Fruit fly (Drosophila melanogaster) whole organism, embryonic: ENCODE results near the gene firl.

Source experiments
- BtbVII ChIP-seq: fragments of 200-800 bp; sonication (Bioruptor generic); optimal IDR thresholded peaks from 3 replicates; lab custom pipeline; 2017; ENCODE audit warnings: missing biosample characterization, mild to moderate bottlenecking, missing genetic modification characterization
- CG1024 ChIP-seq: fragments of 200-800 bp; sonication (Bioruptor generic); IDR thresholded peaks from 2 replicates; pipeline ENCODE4 v1.3.6; 2022; ENCODE audit warnings: missing biosample characterization, missing genetic modification characterization
- CG11456 ChIP-seq: fragments of 200-800 bp; sonication (Bioruptor generic); IDR thresholded peaks from 3 replicates; pipeline ENCODE4 v1.3.6; 2022; ENCODE audit warnings: missing biosample characterization, missing genetic modification characterization
- CG12769 ChIP-seq: fragments of 200-800 bp; sonication (Bioruptor generic); optimal IDR thresholded peaks from 2 replicates; lab custom pipeline; 2019; ENCODE audit warnings: missing biosample characterization, mild to moderate bottlenecking, missing genetic modification characterization, moderate library complexity
- CG13624 ChIP-seq: fragments of 200-800 bp; sonication (Bioruptor generic); optimal IDR thresholded peaks from 2 replicates; lab custom pipeline; 2016; ENCODE audit warnings: missing biosample characterization, missing genetic modification characterization
- CG15514 ChIP-seq: fragments of 200-800 bp; sonication (Bioruptor generic); optimal IDR thresholded peaks from 3 replicates; lab custom pipeline; 2017; ENCODE audit warnings: missing biosample characterization, missing genetic modification characterization, mild to moderate bottlenecking, moderate library complexity, missing genetic modification reagents
- CG15696 ChIP-seq: fragments of 200-800 bp; sonication (Bioruptor generic); optimal IDR thresholded peaks from 2 replicates; lab custom pipeline; 2019; ENCODE audit warnings: missing biosample characterization, mild to moderate bottlenecking, missing genetic modification characterization, moderate library complexity
- CG16779 ChIP-seq: fragments of 200-800 bp; sonication (Bioruptor generic); IDR thresholded peaks from 2 replicates; pipeline ENCODE4 v1.3.6; 2022; ENCODE audit warnings: missing biosample characterization, missing genetic modification characterization
- CG1792 ChIP-seq: fragments of 200-800 bp; sonication (Bioruptor generic); optimal IDR thresholded peaks from 2 replicates; lab custom pipeline; 2016; ENCODE audit warnings: missing biosample characterization, missing genetic modification characterization
- CG18262 ChIP-seq: fragments of 200-800 bp; optimal IDR thresholded peaks from 3 replicates; lab custom pipeline; 2019; ENCODE audit warnings: missing biosample characterization, mild to moderate bottlenecking, missing genetic modification characterization, moderate library complexity
- CG2712 ChIP-seq: fragments of 200-800 bp; optimal IDR thresholded peaks from 3 replicates; lab custom pipeline; 2019; ENCODE audit warnings: missing biosample characterization, mild to moderate bottlenecking, missing genetic modification characterization, moderate library complexity
- CG3847 ChIP-seq: fragments of 200-800 bp; sonication (Bioruptor generic); IDR thresholded peaks from 2 replicates; pipeline ENCODE4 v1.3.6; 2022; ENCODE audit warnings: missing biosample characterization, missing genetic modification characterization
- CG3995 ChIP-seq: fragments of 200-800 bp; sonication (Bioruptor generic); optimal IDR thresholded peaks from 3 replicates; lab custom pipeline; 2016; ENCODE audit warnings: missing biosample characterization, missing genetic modification characterization
- CG43689 ChIP-seq: fragments of 200-800 bp; sonication (Bioruptor generic); IDR thresholded peaks from 2 replicates; pipeline ENCODE4 v1.3.6; 2022; ENCODE audit warnings: missing biosample characterization, missing genetic modification characterization
- CG6654 ChIP-seq: fragments of 200-800 bp; sonication (Bioruptor generic); optimal IDR thresholded peaks from 2 replicates; lab custom pipeline; 2017; ENCODE audit warnings: missing biosample characterization, mild to moderate bottlenecking, missing genetic modification characterization
- CG8388 ChIP-seq: fragments of 200-800 bp; sonication (Bioruptor generic); optimal IDR thresholded peaks from 2 replicates; lab custom pipeline; 2019; ENCODE audit warnings: missing biosample characterization, mild to moderate bottlenecking, missing genetic modification characterization, moderate library complexity
- CG8765 ChIP-seq: fragments of 200-800 bp; sonication (Bioruptor generic); IDR thresholded peaks from 2 replicates; pipeline ENCODE4 v1.3.6; 2022; ENCODE audit warnings: missing biosample characterization, missing genetic modification characterization
- CG9797 ChIP-seq: fragments of 200-800 bp; sonication (Bioruptor generic); optimal IDR thresholded peaks from 3 replicates; lab custom pipeline; 2018; ENCODE audit warnings: missing biosample characterization, mild to moderate bottlenecking, missing genetic modification characterization
- CG9932 ChIP-seq: fragments of 200-800 bp; sonication (Bioruptor generic); IDR thresholded peaks from 2 replicates; pipeline ENCODE4 v1.3.6; 2022; ENCODE audit warnings: missing biosample characterization, missing genetic modification characterization
- Dip2 ChIP-seq: fragments of 200-800 bp; sonication (Bioruptor generic); IDR thresholded peaks from 2 replicates; pipeline ENCODE4 v1.3.6; 2022; ENCODE audit warnings: missing biosample characterization, missing genetic modification characterization
- Dref ChIP-seq: fragments of 200-800 bp; sonication (Bioruptor generic); IDR thresholded peaks from 2 replicates; pipeline ENCODE4 v1.3.6; 2022; ENCODE audit warnings: missing biosample characterization, missing genetic modification characterization
- GATAe ChIP-seq: fragments of 200-800 bp; sonication (Bioruptor generic); conservative IDR thresholded peaks from 2 replicates; pipeline ENCODE4 v1.3.6; 2022; ENCODE audit warnings: missing biosample characterization, missing genetic modification characterization
- Oaz ChIP-seq: fragments of 200-800 bp; sonication (Bioruptor generic); IDR thresholded peaks from 2 replicates; pipeline ENCODE4 v1.3.6; 2022; ENCODE audit warnings: missing biosample characterization, missing genetic modification characterization
- Oli ChIP-seq: fragments of 200-800 bp; sonication (Bioruptor generic); optimal IDR thresholded peaks from 2 replicates; lab custom pipeline; 2018; ENCODE audit warnings: missing biosample characterization, mild to moderate bottlenecking, missing genetic modification characterization, moderate library complexity
- Six4 ChIP-seq: fragments of 200-800 bp; sonication (Bioruptor generic); optimal IDR thresholded peaks from 2 replicates; lab custom pipeline; 2016; ENCODE audit warnings: missing biosample characterization, missing genetic modification characterization
- Xrp1 ChIP-seq: fragments of 200-800 bp; sonication (Bioruptor generic); IDR thresholded peaks from 2 replicates; pipeline ENCODE4 v1.3.6; 2022; ENCODE audit warnings: missing biosample characterization, missing genetic modification characterization
- amos ChIP-seq: fragments of 200-800 bp; sonication (Bioruptor generic); IDR thresholded peaks from 2 replicates; pipeline ENCODE4 v1.3.6; 2022; ENCODE audit warnings: missing biosample characterization, missing genetic modification characterization; ENCODE audit not compliant: partially characterized antibody
- bab2 ChIP-seq: fragments of 200-800 bp; sonication (Bioruptor generic); optimal IDR thresholded peaks from 2 replicates; lab custom pipeline; 2016; ENCODE audit warnings: missing biosample characterization, missing genetic modification characterization
- btn ChIP-seq: fragments of 200-800 bp; sonication (Bioruptor generic); optimal IDR thresholded peaks from 2 replicates; lab custom pipeline; 2016; ENCODE audit warnings: missing biosample characterization, missing genetic modification characterization
- cas ChIP-seq: fragments of 200-800 bp; sonication (Bioruptor generic); IDR thresholded peaks from 2 replicates; pipeline ENCODE4 v1.3.6; 2022; ENCODE audit warnings: missing biosample characterization, missing genetic modification characterization
- dan ChIP-seq: fragments of 200-800 bp; sonication (Bioruptor generic); IDR thresholded peaks from 2 replicates; pipeline ENCODE4 v1.3.6; 2022; ENCODE audit warnings: missing biosample characterization, missing genetic modification characterization
- emc ChIP-seq: fragments of 200-800 bp; sonication (Bioruptor generic); optimal IDR thresholded peaks from 2 replicates; lab custom pipeline; 2016; ENCODE audit warnings: missing biosample characterization, missing genetic modification characterization
- exex ChIP-seq: fragments of 200-800 bp; sonication (Bioruptor generic); optimal IDR thresholded peaks from 4 replicates; lab custom pipeline; 2018; ENCODE audit warnings: missing biosample characterization, mild to moderate bottlenecking, missing genetic modification characterization, moderate library complexity
- ftz-f1 ChIP-seq: fragments of 200-800 bp; sonication (Bioruptor generic); optimal IDR thresholded peaks from 2 replicates; lab custom pipeline; 2016; ENCODE audit warnings: missing biosample characterization, missing genetic modification characterization
- grau ChIP-seq: fragments of 200-800 bp; optimal IDR thresholded peaks from 3 replicates; lab custom pipeline; 2019; ENCODE audit warnings: missing biosample characterization, mild to moderate bottlenecking, missing genetic modification characterization, moderate library complexity
- hbn ChIP-seq: fragments of 200-800 bp; sonication (Bioruptor generic); IDR thresholded peaks from 2 replicates; pipeline ENCODE4 v1.3.6; 2022; ENCODE audit warnings: missing biosample characterization, missing genetic modification characterization; ENCODE audit not compliant: partially characterized antibody
- kay ChIP-seq: fragments of 200-800 bp; sonication (Bioruptor generic); optimal IDR thresholded peaks from 2 replicates; lab custom pipeline; 2016; ENCODE audit warnings: missing biosample characterization, missing genetic modification characterization
- pfk ChIP-seq: fragments of 200-800 bp; sonication (Bioruptor generic); optimal IDR thresholded peaks from 2 replicates; lab custom pipeline; 2018; ENCODE audit warnings: missing biosample characterization, mild to moderate bottlenecking, missing genetic modification characterization, moderate library complexity
- schlank ChIP-seq: fragments of 200-800 bp; sonication (Bioruptor generic); optimal IDR thresholded peaks from 2 replicates; lab custom pipeline; 2018; ENCODE audit warnings: missing biosample characterization, mild to moderate bottlenecking, missing genetic modification characterization
- sd ChIP-seq: fragments of 200-800 bp; sonication (Bioruptor generic); optimal IDR thresholded peaks from 3 replicates; lab custom pipeline; 2018; ENCODE audit warnings: missing biosample characterization, mild to moderate bottlenecking, missing genetic modification characterization, moderate library complexity
- sens ChIP-seq: fragments of 200-800 bp; sonication (Bioruptor generic); peaks from one replicate; lab custom pipeline; 2016; ENCODE audit warnings: missing biosample characterization, missing genetic modification characterization
- sug ChIP-seq: fragments of 200-800 bp; optimal IDR thresholded peaks from 2 replicates; lab custom pipeline; 2019; ENCODE audit warnings: missing biosample characterization, mild to moderate bottlenecking, missing genetic modification characterization, moderate library complexity
- trh ChIP-seq: fragments of 200-800 bp; sonication (Bioruptor generic); optimal IDR thresholded peaks from 2 replicates; lab custom pipeline; 2016; ENCODE audit warnings: missing biosample characterization, missing genetic modification characterization
- usp ChIP-seq: fragments of >200 bp; optimal IDR thresholded peaks from 2 replicates; lab custom pipeline; 2017; ENCODE audit warnings: missing biosample characterization, missing genetic modification characterization
- z ChIP-seq: fragments of 200-800 bp; sonication (Bioruptor generic); IDR thresholded peaks from 3 replicates; pipeline ENCODE4 v1.3.6; 2022; ENCODE audit warnings: missing biosample characterization, missing genetic modification characterization

firl gene

DNA sequence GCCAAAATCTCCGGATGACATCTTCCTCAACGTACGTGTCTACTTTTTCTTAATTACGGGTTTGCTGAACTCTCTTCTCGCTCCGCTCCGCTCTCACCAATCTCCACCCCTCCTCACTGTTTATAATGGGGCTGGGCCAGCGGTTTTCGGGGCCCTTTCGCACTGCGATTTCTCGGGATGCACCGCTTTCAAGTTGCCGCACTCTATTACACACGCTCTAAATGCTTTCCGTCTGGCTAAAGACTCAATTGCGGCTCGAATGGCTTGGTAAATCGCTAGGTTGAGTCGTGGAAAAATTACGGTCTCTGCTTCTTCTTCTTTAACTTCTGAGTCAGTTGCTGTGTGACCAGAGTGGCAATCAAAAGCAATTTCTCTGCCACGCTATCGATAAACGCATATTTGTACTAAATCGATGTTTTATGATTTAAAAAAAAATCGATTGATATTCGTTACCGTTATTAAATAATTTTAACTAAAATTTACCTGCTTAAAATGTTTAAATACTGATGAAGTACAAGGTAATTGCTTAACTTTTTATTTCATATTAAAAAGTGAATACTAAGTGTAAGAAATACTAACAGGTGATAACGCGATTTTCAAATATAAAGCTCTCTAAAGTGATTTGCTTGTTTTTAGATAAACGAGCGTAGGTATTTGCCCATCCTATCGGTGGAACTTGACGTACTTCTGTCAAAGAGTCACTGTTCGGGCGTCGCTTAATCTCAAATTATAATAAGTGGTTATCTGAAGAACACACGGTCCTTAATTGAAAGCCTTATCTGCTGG is 42.4 kb upstream of the firl start, which contains the start of the genes Rab6 and Phae1 (continued):
- TF ChIP-seq dan (GFP tag; lab: Robert Waterston, UW) (no peak), CG1792 (GFP tag; lab: Kevin White, UChicago) (no peak), ftz-f1 (GFP tag; lab: Kevin White, UChicago) (no peak), CG3847 (peak; percentile 30; the same call in 1 of the 2 replicates), CG11456 (no peak)

DNA sequence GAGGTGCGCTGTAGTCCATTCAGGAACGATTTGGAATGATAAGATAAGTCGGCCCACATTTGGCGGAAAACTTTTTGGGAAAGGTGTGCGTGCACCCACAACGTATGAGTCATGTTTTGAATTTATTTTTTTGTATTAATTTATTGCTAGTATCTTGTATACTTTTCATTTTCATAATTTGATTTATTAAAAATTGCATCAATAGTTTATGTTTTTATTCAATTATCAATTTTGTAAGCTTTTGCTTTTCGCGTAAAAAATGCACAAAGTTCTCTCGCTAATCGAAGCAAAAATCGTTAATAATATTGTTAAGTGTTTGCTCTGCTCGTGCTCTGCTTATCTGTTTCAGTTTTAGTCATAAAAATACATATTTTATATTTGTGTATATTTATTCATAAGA is 40.5 kb upstream of the firl start:
- TF ChIP-seq CG1024 (GFP tag; lab: Robert Waterston, UW) (no peak), sug (tag; lab: Kevin White, UChicago) (peak; percentile 10), GATAe (GFP tag; lab: Robert Waterston, UW) (0 out of 2 replicates have a peak, but pooled peaks have one; percentile 34), exex (peak; percentile 31), bab2 (GFP tag; lab: Kevin White, UChicago) (no peak), kay (GFP tag; lab: Kevin White, UChicago) (peak; percentile 21), sd (peak; percentile 40), sens (peak; percentile 26), CG15696 (no peak)

DNA sequence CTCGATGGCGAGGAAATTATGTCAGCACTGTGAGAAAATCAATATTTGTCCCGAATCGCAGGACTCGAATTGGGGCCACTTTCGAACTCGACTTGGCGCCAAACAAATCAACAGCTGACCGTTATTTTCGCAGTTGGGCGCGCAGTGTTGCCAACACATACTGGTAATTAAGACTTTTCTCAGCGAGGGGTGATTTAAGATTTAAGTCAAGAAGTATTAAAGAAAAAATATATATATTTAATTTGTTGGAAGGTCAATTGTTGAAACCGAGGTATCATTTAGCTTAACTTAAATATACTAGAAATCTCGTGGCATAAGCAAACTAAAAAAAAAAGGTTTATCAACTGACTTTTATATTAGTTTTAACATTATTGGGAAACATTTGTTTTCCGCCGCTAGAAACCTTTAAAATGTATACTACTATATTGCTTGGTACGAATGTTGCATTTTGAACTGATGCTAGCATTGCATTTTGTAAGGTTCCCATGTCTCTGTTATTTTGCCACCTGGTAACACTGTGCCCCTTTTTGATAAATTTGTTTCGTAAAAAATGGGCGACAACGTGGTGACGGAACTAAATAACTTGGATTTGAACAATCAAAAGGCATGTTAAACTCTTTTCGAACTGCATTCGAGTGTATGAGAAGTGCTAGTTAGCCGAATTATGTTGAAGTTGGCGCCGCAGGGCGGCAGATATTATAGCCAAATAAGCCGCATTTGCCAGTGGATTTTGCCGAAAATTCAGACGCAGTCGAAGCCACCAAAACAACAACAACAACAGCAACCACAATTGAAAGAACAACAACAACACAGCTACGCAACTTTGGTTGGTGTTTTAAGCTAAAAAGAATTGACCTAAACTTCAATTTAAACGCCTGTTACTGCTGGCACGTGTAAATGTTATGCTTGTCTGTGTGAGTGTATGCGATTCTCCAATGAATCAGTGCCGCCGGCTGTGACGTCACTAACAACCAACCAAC is 36.9 kb upstream of the firl start, which contains the start of the genes Patsas and ThrRS:
Patsas (minus strand) TSS at position 55 of the 980 bp plus-strand sequence.
ThrRS (plus strand) TSS at position 521 of the 980 bp plus-strand sequence.
- TF ChIP-seq CG6654 (GFP tag; lab: Kevin White, UChicago) (peak; percentile 67), CG9932 (peak; percentile 89), CG8765 (GFP tag; lab: Robert Waterston, UW) (no peak), schlank (tag; lab: Kevin White, UChicago) (peak; percentile 21), Dip2 (peak; percentile 32; the same call in 1 of the 2 replicates), Six4 (GFP tag; lab: Kevin White, UChicago) (peak; percentile 73), cas (GFP tag; lab: Robert Waterston, UW) (peak; percentile 69), btn (GFP tag; lab: Kevin White, UChicago) (no peak), grau (tag; lab: Kevin White, UChicago) (peak; percentile 87), CG16779 (GFP tag; lab: Robert Waterston, UW) (no peak), usp (no peak), hbn (no peak), CG9797 (peak; percentile 70), Oaz (GFP tag; lab: Robert Waterston, UW) (peak; percentile 65; the same call in 1 of the 2 replicates), BtbVII (GFP tag; lab: Kevin White, UChicago) (peak; percentile 57), CG2712 (tag; lab: Kevin White, UChicago) (peak; percentile 89), amos (GFP tag; lab: Robert Waterston, UW) (0 out of 2 replicates have a peak, but pooled peaks have one; percentile 15), Oli (peak; percentile 87), pfk (GFP tag; lab: Kevin White, UChicago) (no peak), z (no peak), CG8388 (GFP tag; lab: Kevin White, UChicago) (peak; percentile 77), Dref (GFP tag; lab: Robert Waterston, UW) (peak; percentile 33; the same call in 1 of the 2 replicates), CG15514 (GFP tag; lab: Kevin White, UChicago) (peak; percentile 78), CG13624 (peak; percentile 78), emc (peak; percentile 61), Xrp1 (peak; percentile 82), CG3995 (GFP tag; lab: Kevin White, UChicago) (peak; percentile 27), CG12769 (tag; lab: Kevin White, UChicago) (no peak), CG18262 (peak; percentile 84), trh (GFP tag; lab: Kevin White, UChicago) (peak; percentile 46), CG1792 (GFP tag; lab: Kevin White, UChicago) (peak; percentile 53), CG43689 (GFP tag; lab: Robert Waterston, UW) (peak; percentile 68)
